Fruit fly (Drosophila melanogaster): Measurements from ENCODE around the gene CG3288.

CG3288 gene

DNA sequence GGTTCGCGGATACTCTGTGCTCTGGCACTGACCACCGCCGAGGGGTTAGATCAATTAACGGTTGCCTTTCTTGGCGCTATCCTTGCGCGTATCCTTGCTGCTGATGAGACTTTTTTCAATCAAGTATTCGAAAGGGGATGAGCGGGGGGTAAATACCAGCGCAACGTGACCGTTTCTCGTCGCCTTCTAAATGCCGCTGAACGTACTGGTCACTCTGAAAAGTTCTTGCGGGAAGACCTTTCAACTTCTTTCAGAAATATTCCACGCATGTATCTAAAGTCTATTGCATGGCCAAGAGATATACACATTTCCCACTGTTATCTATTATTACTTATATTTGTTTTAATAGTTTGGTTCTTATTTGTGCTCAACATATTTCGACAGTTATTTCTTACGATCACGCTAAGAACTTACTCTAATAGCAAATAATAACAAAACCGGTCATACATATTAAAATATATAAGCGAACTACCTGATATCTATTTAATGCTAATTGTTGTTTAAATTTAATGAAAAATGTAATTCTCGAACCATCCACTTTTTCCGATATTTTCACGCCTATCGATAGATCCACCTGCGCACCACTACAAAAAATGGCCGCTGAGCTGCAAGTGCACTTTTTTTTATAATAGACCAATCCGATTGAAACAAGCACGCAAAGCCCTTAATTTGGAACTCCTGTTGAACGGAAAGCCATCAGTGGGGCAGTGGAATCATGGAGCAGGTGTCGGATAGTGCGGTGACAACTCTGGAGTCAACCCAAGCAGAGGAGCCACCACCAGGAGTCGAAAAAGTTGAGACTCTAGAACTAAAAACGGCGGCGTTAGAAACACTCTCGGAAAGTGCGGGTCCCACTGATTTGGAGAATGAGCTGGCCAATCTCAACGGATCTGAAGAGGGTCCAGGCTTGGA lies 26.6 kb upstream of the CG3288 start, which contains the start of the genes CG3634 and HIPP1 (continued):
- peak; percentile 64 for TF ChIP-seq Sry-β (GFP tag; optimal IDR thresholded peaks at IDR 0.05)
- peak; percentile 9 for TF ChIP-seq Myb (GFP tag; optimal IDR thresholded peaks at IDR 0.05)
- TF ChIP-seq en (GFP tag; optimal IDR thresholded peaks at IDR 0.05), result no peak
- TF ChIP-seq YL-1 (GFP tag; optimal IDR thresholded peaks at IDR 0.05), result peak; percentile 72
- peak; percentile 50 for TF ChIP-seq CG17186 (GFP tag; optimal IDR thresholded peaks at IDR 0.05)
- TF ChIP-seq CG6689 (GFP tag; IDR thresholded peaks at IDR 0.05), result 0 out of 2 replicates have a peak, but pooled peaks have one; percentile 5
- 0 out of 4 replicates have a peak, but pooled peaks have one; percentile 74 for TF ChIP-seq chinmo (GFP tag; IDR thresholded peaks at IDR 0.05; ENCODE audit: partially characterized antibody)
- TF ChIP-seq Mes4 (GFP tag; optimal IDR thresholded peaks at IDR 0.05), result no peak
- TF ChIP-seq NFAT (GFP tag; IDR thresholded peaks at IDR 0.05), result no peak
- peak; percentile 67; the same call in 2 of the 3 replicates for TF ChIP-seq knrl (GFP tag; IDR thresholded peaks at IDR 0.05; ENCODE audit: partially characterized antibody)
- peak; percentile 65 for TF ChIP-seq Dref (GFP tag; IDR thresholded peaks at IDR 0.05)
- TF ChIP-seq NfI (GFP tag; optimal IDR thresholded peaks at IDR 0.05), result no peak
- TF ChIP-seq CG10274 (GFP tag; optimal IDR thresholded peaks at IDR 0.05), result no peak

DNA sequence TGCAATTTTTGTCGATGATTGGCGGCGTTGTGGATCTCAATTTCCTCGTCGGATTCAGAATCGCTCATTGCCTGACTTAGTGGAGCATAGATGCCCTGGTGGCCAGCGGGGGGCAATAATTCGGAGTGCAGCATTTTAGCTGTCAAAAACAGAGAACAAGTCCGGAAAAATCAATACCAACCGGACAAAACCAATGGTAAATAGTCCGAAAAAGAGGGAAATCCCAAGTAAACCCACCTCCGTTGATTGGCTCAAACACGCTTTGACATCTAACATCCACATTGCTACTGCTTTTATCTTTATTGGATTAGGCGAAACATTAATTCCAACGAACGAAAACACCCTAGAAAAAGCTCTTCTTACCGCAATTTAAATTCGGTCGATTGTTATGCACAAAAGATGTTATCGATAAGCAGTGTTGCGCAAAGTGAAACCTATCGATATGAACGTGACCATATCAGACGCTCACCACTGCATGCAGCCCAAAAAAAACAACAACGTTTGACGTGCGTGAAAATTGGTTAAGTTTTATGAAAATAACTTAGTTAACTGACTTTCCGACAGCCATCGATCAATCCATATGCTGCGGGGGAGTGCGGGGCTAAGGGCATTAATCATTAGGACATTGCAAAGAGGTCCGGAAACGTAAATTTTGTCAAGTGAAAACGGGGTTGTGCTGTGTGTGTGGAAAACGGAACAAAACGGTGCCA lies 20.2 kb upstream of the CG3288 start, which contains the start of the genes CG3618 and Pka-R1:
Gene CG3618, minus strand, starts transcription at position 410 of the 710 bp plus-strand sequence.
Gene Pka-R1, plus strand, starts transcription at position 453 of the 710 bp plus-strand sequence.
- TF ChIP-seq trem (tag; optimal IDR thresholded peaks at IDR 0.05) (peak; percentile 53), MESR4 (GFP tag; optimal IDR thresholded peaks at IDR 0.05) (peak; percentile 83), CG34422 (GFP tag; IDR thresholded peaks at IDR 0.05) (no peak), CG4617 (GFP tag; optimal IDR thresholded peaks at IDR 0.05; ENCODE audit: borderline replicate concordance) (peak; percentile 75), CG17186 (GFP tag; optimal IDR thresholded peaks at IDR 0.05) (peak; percentile 96), CG34376 (GFP tag; optimal IDR thresholded peaks at IDR 0.05) (peak; percentile 32), seq (GFP tag; IDR thresholded peaks at IDR 0.05) (no peak), hbn (GFP tag; IDR thresholded peaks at IDR 0.05; ENCODE audit: partially characterized antibody) (no peak), Lhr (GFP tag; optimal IDR thresholded peaks at IDR 0.05) (no peak), CG18262 (tag; optimal IDR thresholded peaks at IDR 0.05) (no peak), Sin3A (optimal IDR thresholded peaks at IDR 0.05) (peak; percentile 31), nmo (GFP tag; optimal IDR thresholded peaks at IDR 0.05) (peak; percentile 3), YL-1 (GFP tag; optimal IDR thresholded peaks at IDR 0.05) (peak; percentile 83), lov (optimal IDR thresholded peaks at IDR 0.05) (no peak), lov (GFP tag; IDR thresholded peaks at IDR 0.05) (no peak), inv (GFP tag; IDR thresholded peaks at IDR 0.05; ENCODE audit: partially characterized antibody) (no peak), jumu (GFP tag; optimal IDR thresholded peaks at IDR 0.05) (no peak), da (GFP tag; optimal IDR thresholded peaks at IDR 0.05) (no peak), CG11093 (GFP tag; IDR thresholded peaks at IDR 0.05) (no peak), CG15073 (GFP tag; optimal IDR thresholded peaks at IDR 0.05) (no peak), oc (tag; optimal IDR thresholded peaks at IDR 0.05) (no peak), CG34224 (GFP tag; IDR thresholded peaks at IDR 0.05; ENCODE audit: partially characterized antibody) (no peak), NK7.1 (GFP tag; optimal IDR thresholded peaks at IDR 0.05) (no peak), Myb (GFP tag; optimal IDR thresholded peaks at IDR 0.05) (peak; percentile 71), slp2 (GFP tag; optimal IDR thresholded peaks at IDR 0.05) (no peak), dpn (GFP tag; optimal IDR thresholded peaks at IDR 0.05) (peak in 1 of 2 experiments; percentile 2), sima (GFP tag; optimal IDR thresholded peaks at IDR 0.05) (no peak), Xbp1 (GFP tag; optimal IDR thresholded peaks at IDR 0.05) (peak; percentile 12), slbo (GFP tag; IDR thresholded peaks at IDR 0.05) (no peak), Ets97D (GFP tag; optimal IDR thresholded peaks at IDR 0.05) (peak; percentile 37), usp (GFP tag; optimal IDR thresholded peaks at IDR 0.05) (no peak), CTCF (GFP tag; optimal IDR thresholded peaks at IDR 0.05) (peak; percentile 58), zen2 (GFP tag; IDR thresholded peaks at IDR 0.05; ENCODE audit: partially characterized antibody) (no peak), CG9797 (GFP tag; optimal IDR thresholded peaks at IDR 0.05) (peak; percentile 39), CG11085 (GFP tag; IDR thresholded peaks at IDR 0.05) (no peak), CG7987 (GFP tag; optimal IDR thresholded peaks at IDR 0.05) (peak; percentile 28), Fer3 (tag; optimal IDR thresholded peaks at IDR 0.05) (no peak)
